Worm (Caenorhabditis elegans) whole organism, young adult: Measurements from ENCODE around the gene fipr-8.

Experiments used
- F37B4.10 ChIP-seq: fragments of 200-800 bp; sonication (Bioruptor generic); IDR thresholded peaks from 2 replicates; pipeline ENCODE4 v1.3.6; 2022; ENCODE audit warnings: missing genetic modification characterization, missing compliant biosample characterization
- attf-5 ChIP-seq: fragments of 200-800 bp; sonication (Bioruptor generic); optimal IDR thresholded peaks from 2 replicates; lab custom pipeline; 2018; ENCODE audit warnings: mild to moderate bottlenecking, missing genetic modification characterization, missing compliant biosample characterization
- cebp-1 ChIP-seq, 2 experiments: fragments of 200-800 bp in 1 of 2; sonication (Bioruptor generic) in 1 of 2; sonication (generic microtip) in 1 of 2; IDR thresholded peaks in 1 of 2; optimal IDR thresholded peaks in 1 of 2; 2 replicates each; pipeline versions ENCODE4 v1.3.6 to Lab custom; 2017 to 2022; ENCODE audit warnings: missing compliant biosample characterization in 2 of 2, missing genetic modification characterization in 2 of 2, mild to moderate bottlenecking in 1 of 2, missing genetic modification reagents in 1 of 2, moderate library complexity in 1 of 2
- cebp-2 ChIP-seq: fragments of 200-800 bp; sonication (Bioruptor generic); IDR thresholded peaks from 2 replicates; pipeline ENCODE4 v1.3.6; 2022; ENCODE audit warnings: missing genetic modification characterization, missing compliant biosample characterization
- ceh-58 ChIP-seq: fragments of 200-800 bp; sonication (Bioruptor generic); IDR thresholded peaks from 2 replicates; pipeline ENCODE4 v1.3.6; 2022; ENCODE audit warnings: missing genetic modification characterization, missing compliant biosample characterization
- dpff-1 ChIP-seq: sonication (generic microtip); optimal IDR thresholded peaks from 2 replicates; lab custom pipeline; 2017; ENCODE audit warnings: mild to moderate bottlenecking, missing genetic modification characterization, missing compliant biosample characterization
- efl-1 ChIP-seq: fragments of 150-350 bp; optimal IDR thresholded peaks from 2 replicates; lab custom pipeline; 2014; ENCODE audit warnings: missing biosample characterization, missing genetic modification reagents, missing genetic modification characterization
- egl-44 ChIP-seq: fragments of 200-800 bp; sonication (Bioruptor generic); IDR thresholded peaks from 2 replicates; pipeline ENCODE4 v1.3.6; 2022; ENCODE audit warnings: missing genetic modification reagents, missing genetic modification characterization, missing compliant biosample characterization
- gei-17 ChIP-seq: fragments of 200-800 bp; sonication (Bioruptor generic); optimal IDR thresholded peaks from 2 replicates; lab custom pipeline; 2018; ENCODE audit warnings: mild to moderate bottlenecking, missing genetic modification characterization, missing compliant biosample characterization
- madf-3 ChIP-seq: fragments of 200-800 bp; sonication (Bioruptor generic); IDR thresholded peaks from 2 replicates; pipeline ENCODE4 v1.3.6; 2022; ENCODE audit warnings: missing genetic modification reagents, missing genetic modification characterization, missing compliant biosample characterization
- pbrm-1 ChIP-seq: fragments of 200-800 bp; sonication (Bioruptor generic); IDR thresholded peaks from 2 replicates; pipeline ENCODE4 v1.3.6; 2022; ENCODE audit warnings: missing genetic modification reagents, missing genetic modification characterization, missing compliant biosample characterization
- sptf-2 ChIP-seq: fragments of 200-800 bp; sonication (Bioruptor generic); optimal IDR thresholded peaks from 2 replicates; lab custom pipeline; 2018; ENCODE audit warnings: mild to moderate bottlenecking, missing genetic modification characterization, missing compliant biosample characterization
- unc-62 ChIP-seq: fragments of 150-350 bp; optimal IDR thresholded peaks from 2 replicates; lab custom pipeline; 2014; ENCODE audit warnings: missing biosample characterization, missing genetic modification reagents, missing genetic modification characterization

ce11 chrV:10238665-10239064, 1.1 kb downstream of the fipr-8 start, which contains the start of gene fubl-1:
- TF ChIP-seq madf-3 (GFP tag; lab: Robert Waterston, UW) (peak; percentile 97), pbrm-1 (no peak), F37B4.10 (no peak), ceh-58 (no peak), dpff-1 (tag; lab: Kevin White, UChicago) (no peak), gei-17 (GFP tag; lab: Kevin White, UChicago) (no peak), cebp-2 (GFP tag; lab: Robert Waterston, UW) (no peak), unc-62 (GFP tag; lab: Kevin White, UChicago) (no peak), attf-5 (GFP tag; lab: Kevin White, UChicago) (no peak), cebp-1 (GFP tag; IDR thresholded peaks at IDR 0.05; lab: Robert Waterston, UW) (no peak), cebp-1 (tag; optimal IDR thresholded peaks at IDR 0.05; lab: Kevin White, UChicago) (no peak), efl-1 (peak; percentile 14), sptf-2 (GFP tag; lab: Kevin White, UChicago) (no peak), egl-44 (GFP tag; lab: Robert Waterston, UW) (no peak)
